Worm (Caenorhabditis elegans): ENCODE measurements around the gene Y38H6C.16.
A peak's percentile ranks its signal among the peaks of the same experiment; 100 is the strongest.

The Y38H6C.16 gene

ce11 chrV:20539055-20539454, at the start of gene Y38H6C.16:
Gene Y38H6C.16 (minus strand): TSS chrV:20539347.
- TF ChIP-seq sma-3 (GFP tag; optimal IDR thresholded peaks at IDR 0.05) (no peak), gmeb-1 (tag; optimal IDR thresholded peaks at IDR 0.05) (no peak), sma-9 (GFP tag; optimal IDR thresholded peaks at IDR 0.05) (no peak), sma-9 (tag; optimal IDR thresholded peaks at IDR 0.05) (no peak), mbf-1 (tag; optimal IDR thresholded peaks at IDR 0.05) (no peak), blmp-1 (tag; optimal IDR thresholded peaks at IDR 0.05; ENCODE audit: insufficient read depth) (no peak), elt-3 (tag; optimal IDR thresholded peaks at IDR 0.05) (no peak), ceh-16 (tag; optimal IDR thresholded peaks at IDR 0.05) (no peak), nhr-23 (tag; optimal IDR thresholded peaks at IDR 0.05) (no peak), lsy-2 (tag; optimal IDR thresholded peaks at IDR 0.05) (no peak), lin-13 (GFP tag; optimal IDR thresholded peaks at IDR 0.05) (no peak), alr-1 (tag; optimal IDR thresholded peaks at IDR 0.05) (no peak), ama-1 (optimal IDR thresholded peaks at IDR 0.05) (no peak), nhr-25 (tag; optimal IDR thresholded peaks at IDR 0.05) (no peak), egl-27 (tag; optimal IDR thresholded peaks at IDR 0.05) (no peak)

ce11 chrV:20580511-20581040, 41.4 kb upstream of the Y38H6C.16 start, which contains the start of gene F26F2.7:
Gene F26F2.7 (plus strand): TSS chrV:20580990.
- TF ChIP-seq ztf-4 (tag; optimal IDR thresholded peaks at IDR 0.05) = peak; percentile 61
- peak; percentile 29 for TF ChIP-seq dmd-4 (tag; optimal IDR thresholded peaks at IDR 0.05)
- TF ChIP-seq C34F6.9 (tag; optimal IDR thresholded peaks at IDR 0.05) = peak; percentile 94
- peak; percentile 85 for TF ChIP-seq lin-13 (GFP tag; optimal IDR thresholded peaks at IDR 0.05)
- TF ChIP-seq R02D3.7 (tag; optimal IDR thresholded peaks at IDR 0.05) = peak; percentile 21
- peak; percentile 82 to 93 for TF ChIP-seq lsy-2 (tag; optimal IDR thresholded peaks at IDR 0.05)
- TF ChIP-seq zag-1 (tag; optimal IDR thresholded peaks at IDR 0.05) = peak; percentile 34
- peak; percentile 43 for TF ChIP-seq snpc-4 (tag; optimal IDR thresholded peaks at IDR 0.05)
- no peak for TF ChIP-seq nhr-25 (tag; optimal IDR thresholded peaks at IDR 0.05)
- peak; percentile 45 for TF ChIP-seq fos-1 (tag; optimal IDR thresholded peaks at IDR 0.05)
- TF ChIP-seq sem-4 (tag; optimal IDR thresholded peaks at IDR 0.05) = peak; percentile 71
- TF ChIP-seq unc-55 (GFP tag; optimal IDR thresholded peaks at IDR 0.05) = peak; percentile 75
- no peak for TF ChIP-seq ama-1 (optimal IDR thresholded peaks at IDR 0.05)
- TF ChIP-seq egl-27 (tag; optimal IDR thresholded peaks at IDR 0.05) = peak; percentile 21
- TF ChIP-seq ztf-11 (tag; optimal IDR thresholded peaks at IDR 0.05) = no peak
- TF ChIP-seq peb-1 (tag; optimal IDR thresholded peaks at IDR 0.05) = no peak
- TF ChIP-seq F13H6.1 (tag; optimal IDR thresholded peaks at IDR 0.05) = peak; percentile 68
- TF ChIP-seq lin-11 (tag; optimal IDR thresholded peaks at IDR 0.05) = peak; percentile 75
- TF ChIP-seq unc-39 (tag; optimal IDR thresholded peaks at IDR 0.05) = no peak
- no peak for TF ChIP-seq elt-1 (tag; optimal IDR thresholded peaks at IDR 0.05)
- peak; percentile 80 for TF ChIP-seq gmeb-1 (tag; optimal IDR thresholded peaks at IDR 0.05)
- TF ChIP-seq nhr-129 (tag; optimal IDR thresholded peaks at IDR 0.05) = no peak
- no peak for TF ChIP-seq elt-3 (tag; optimal IDR thresholded peaks at IDR 0.05)
- TF ChIP-seq mab-5 (tag; optimal IDR thresholded peaks at IDR 0.05) = peak; percentile 61
- TF ChIP-seq sma-3 (GFP tag; optimal IDR thresholded peaks at IDR 0.05) = peak; percentile 80
- TF ChIP-seq ZK546.5 (tag; optimal IDR thresholded peaks at IDR 0.05) = no peak
- no peak for TF ChIP-seq unc-62 (GFP tag; optimal IDR thresholded peaks at IDR 0.05)
- no peak for TF ChIP-seq nhr-11 (tag; optimal IDR thresholded peaks at IDR 0.05)
- TF ChIP-seq mdl-1 (tag; optimal IDR thresholded peaks at IDR 0.05) = peak; percentile 30 to 45
- peak; percentile 58 for TF ChIP-seq nhr-21 (tag; optimal IDR thresholded peaks at IDR 0.05)
- no peak for TF ChIP-seq blmp-1 (tag; optimal IDR thresholded peaks at IDR 0.05; ENCODE audit: insufficient read depth)
- peak; percentile 88 for TF ChIP-seq crh-2 (tag; optimal IDR thresholded peaks at IDR 0.05)

- no peak for TF ChIP-seq elt-3 (tag; optimal IDR thresholded peaks at IDR 0.05)
- TF ChIP-seq sma-9 (GFP tag; optimal IDR thresholded peaks at IDR 0.05) = no peak
- no peak for TF ChIP-seq sma-9 (tag; optimal IDR thresholded peaks at IDR 0.05)
- TF ChIP-seq nhr-129 (tag; optimal IDR thresholded peaks at IDR 0.05) = no peak
- no peak for TF ChIP-seq nhr-77 (tag; optimal IDR thresholded peaks at IDR 0.05)
- TF ChIP-seq nhr-237 (tag; optimal IDR thresholded peaks at IDR 0.05) = no peak
- no peak for TF ChIP-seq nhr-25 (tag; optimal IDR thresholded peaks at IDR 0.05)
- TF ChIP-seq mdl-1 (tag; optimal IDR thresholded peaks at IDR 0.05) = no peak
- TF ChIP-seq skn-1 (tag; optimal IDR thresholded peaks at IDR 0.05) = no peak
- TF ChIP-seq zag-1 (tag; optimal IDR thresholded peaks at IDR 0.05) = no peak
- no peak for TF ChIP-seq gmeb-1 (tag; optimal IDR thresholded peaks at IDR 0.05)
- TF ChIP-seq elt-1 (tag; optimal IDR thresholded peaks at IDR 0.05) = no peak
Measured at ce11 chrV:20579534-20579933, 40.4 kb upstream of the Y38H6C.16 start, which contains the start of gene F26F2.8. Gene F26F2.8 (plus strand): TSS chrV:20579546.

All from whole organism, L2 larva.